Fruit fly (Drosophila melanogaster): ENCODE results near the gene CG42827.
A peak's percentile ranks its signal among the peaks of the same experiment; 100 is the strongest.

Gene CG42827

dm6 chr3R:23335577-23335976 lies 37.1 kb upstream of the CG42827 start:
- TF ChIP-seq Dif (GFP tag; optimal IDR thresholded peaks at IDR 0.05; ENCODE audit: partially characterized antibody), result no peak
- TF ChIP-seq Hr78 (GFP tag; optimal IDR thresholded peaks at IDR 0.05), result no peak
- TF ChIP-seq Mio (GFP tag; optimal IDR thresholded peaks at IDR 0.05), result no peak
- TF ChIP-seq rgr (GFP tag; optimal IDR thresholded peaks at IDR 0.05), result peak; percentile 9
- TF ChIP-seq h (GFP tag; optimal IDR thresholded peaks at IDR 0.05), result no peak
- TF ChIP-seq Abd-B (GFP tag; optimal IDR thresholded peaks at IDR 0.05), result no peak
- no peak for TF ChIP-seq fru (GFP tag; optimal IDR thresholded peaks at IDR 0.05)
- TF ChIP-seq woc (GFP tag; optimal IDR thresholded peaks at IDR 0.05), result no peak
- TF ChIP-seq sage (GFP tag; optimal IDR thresholded peaks at IDR 0.05), result no peak
- no peak for TF ChIP-seq Rel (GFP tag; optimal IDR thresholded peaks at IDR 0.05)
- TF ChIP-seq Rel (tag; optimal IDR thresholded peaks at IDR 0.05), result no peak
- no peak for TF ChIP-seq Vsx2 (GFP tag; optimal IDR thresholded peaks at IDR 0.05; ENCODE audit: partially characterized antibody)
- TF ChIP-seq CrebA (GFP tag; optimal IDR thresholded peaks at IDR 0.05; ENCODE audit: borderline replicate concordance), result no peak
- TF ChIP-seq foxo (GFP tag; optimal IDR thresholded peaks at IDR 0.05), result peak in 1 of 2 experiments; percentile 38
- no peak for TF ChIP-seq brk (GFP tag; optimal IDR thresholded peaks at IDR 0.05)
- TF ChIP-seq tai (GFP tag; optimal IDR thresholded peaks at IDR 0.05), result no peak
- TF ChIP-seq dmrt93B (GFP tag; optimal IDR thresholded peaks at IDR 0.05), result peak; percentile 22
- TF ChIP-seq HLH106 (tag; optimal IDR thresholded peaks at IDR 0.05), result peak; percentile 43
- TF ChIP-seq Dfd (GFP tag; optimal IDR thresholded peaks at IDR 0.05), result no peak
- TF ChIP-seq Jra (GFP tag; optimal IDR thresholded peaks at IDR 0.05), result no peak
- TF ChIP-seq Hnf4 (GFP tag; optimal IDR thresholded peaks at IDR 0.05), result no peak
- TF ChIP-seq dsf (GFP tag; optimal IDR thresholded peaks at IDR 0.05; ENCODE audit: borderline replicate concordance), result no peak
- no peak for TF ChIP-seq Hr83 (GFP tag; optimal IDR thresholded peaks at IDR 0.05; ENCODE audit: poor library complexity, severe bottlenecking)
- peak; percentile 48 for TF ChIP-seq Sp1 (GFP tag; optimal IDR thresholded peaks at IDR 0.05)
- TF ChIP-seq lola (GFP tag; optimal IDR thresholded peaks at IDR 0.05), result no peak

dm6 chr3R:23336513-23336912 lies 36.2 kb upstream of the CG42827 start:
- no peak for TF ChIP-seq Myc (optimal IDR thresholded peaks at IDR 0.05)
- TF ChIP-seq pan (optimal IDR thresholded peaks at IDR 0.05), result no peak
- no peak for TF ChIP-seq Jra (GFP tag; optimal IDR thresholded peaks at IDR 0.05)
- no peak for TF ChIP-seq Dif (GFP tag; optimal IDR thresholded peaks at IDR 0.05; ENCODE audit: partially characterized antibody)
- no peak for TF ChIP-seq Hr78 (GFP tag; optimal IDR thresholded peaks at IDR 0.05)
- no peak for TF ChIP-seq woc (GFP tag; optimal IDR thresholded peaks at IDR 0.05)
- no peak for TF ChIP-seq fru (GFP tag; optimal IDR thresholded peaks at IDR 0.05)
- TF ChIP-seq usp (GFP tag; optimal IDR thresholded peaks at IDR 0.05), result no peak
- no peak for TF ChIP-seq dl (GFP tag; optimal IDR thresholded peaks at IDR 0.05; ENCODE audit: insufficient read depth in 1 of 2, partially characterized antibody in 2 of 2)
- TF ChIP-seq brk (GFP tag; optimal IDR thresholded peaks at IDR 0.05), result no peak
- TF ChIP-seq sage (GFP tag; optimal IDR thresholded peaks at IDR 0.05), result no peak
- TF ChIP-seq jim (GFP tag; optimal IDR thresholded peaks at IDR 0.05), result no peak
- no peak for TF ChIP-seq sv (GFP tag; optimal IDR thresholded peaks at IDR 0.05)
- no peak for TF ChIP-seq CrebA (GFP tag; optimal IDR thresholded peaks at IDR 0.05; ENCODE audit: borderline replicate concordance)
- no peak for TF ChIP-seq Mio (GFP tag; optimal IDR thresholded peaks at IDR 0.05)
- TF ChIP-seq foxo (GFP tag; optimal IDR thresholded peaks at IDR 0.05), result no peak

- TF ChIP-seq woc (GFP tag; optimal IDR thresholded peaks at IDR 0.05) (peak; percentile 7), Jra (GFP tag; optimal IDR thresholded peaks at IDR 0.05) (no peak), Sp1 (GFP tag; optimal IDR thresholded peaks at IDR 0.05) (peak; percentile 32), Mio (GFP tag; optimal IDR thresholded peaks at IDR 0.05) (no peak), HLH106 (tag; optimal IDR thresholded peaks at IDR 0.05) (peak; percentile 34), dsf (GFP tag; optimal IDR thresholded peaks at IDR 0.05; ENCODE audit: borderline replicate concordance) (no peak), rgr (GFP tag; optimal IDR thresholded peaks at IDR 0.05) (peak; percentile 54), fru (GFP tag; optimal IDR thresholded peaks at IDR 0.05) (peak; percentile 68), lola (GFP tag; optimal IDR thresholded peaks at IDR 0.05) (no peak), br (GFP tag; optimal IDR thresholded peaks at IDR 0.05) (peak; percentile 7), OdsH (GFP tag; optimal IDR thresholded peaks at IDR 0.05) (peak; percentile 34), h (GFP tag; optimal IDR thresholded peaks at IDR 0.05) (peak; percentile 69), Dfd (GFP tag; optimal IDR thresholded peaks at IDR 0.05) (no peak), CrebA (GFP tag; optimal IDR thresholded peaks at IDR 0.05; ENCODE audit: borderline replicate concordance) (peak; percentile 1), ey (GFP tag; optimal IDR thresholded peaks at IDR 0.05) (peak; percentile 65), foxo (GFP tag; optimal IDR thresholded peaks at IDR 0.05) (peak in 1 of 2 experiments; percentile 67), Hnf4 (GFP tag; optimal IDR thresholded peaks at IDR 0.05) (peak; percentile 27), GATAd (GFP tag; optimal IDR thresholded peaks at IDR 0.05) (no peak), psq (GFP tag; optimal IDR thresholded peaks at IDR 0.05) (peak; percentile 40), Dif (GFP tag; optimal IDR thresholded peaks at IDR 0.05; ENCODE audit: partially characterized antibody) (no peak), usp (GFP tag; optimal IDR thresholded peaks at IDR 0.05) (no peak), dl (GFP tag; optimal IDR thresholded peaks at IDR 0.05; ENCODE audit: insufficient read depth in 1 of 2, partially characterized antibody in 2 of 2) (no peak), Hr78 (GFP tag; optimal IDR thresholded peaks at IDR 0.05) (no peak), jim (GFP tag; optimal IDR thresholded peaks at IDR 0.05) (no peak), N (GFP tag; optimal IDR thresholded peaks at IDR 0.05) (no peak), Abd-B (GFP tag; optimal IDR thresholded peaks at IDR 0.05) (no peak), Myc (optimal IDR thresholded peaks at IDR 0.05) (no peak), Hr83 (GFP tag; optimal IDR thresholded peaks at IDR 0.05; ENCODE audit: poor library complexity, severe bottlenecking) (no peak), brk (GFP tag; optimal IDR thresholded peaks at IDR 0.05) (no peak), sv (GFP tag; optimal IDR thresholded peaks at IDR 0.05) (no peak), pan (optimal IDR thresholded peaks at IDR 0.05) (no peak), tai (GFP tag; optimal IDR thresholded peaks at IDR 0.05) (peak; percentile 37), Vsx2 (GFP tag; optimal IDR thresholded peaks at IDR 0.05; ENCODE audit: partially characterized antibody) (no peak), dmrt93B (GFP tag; optimal IDR thresholded peaks at IDR 0.05) (no peak), CG32264 (GFP tag; optimal IDR thresholded peaks at IDR 0.05) (no peak), Rel (GFP tag; optimal IDR thresholded peaks at IDR 0.05) (no peak), Rel (tag; optimal IDR thresholded peaks at IDR 0.05) (peak; percentile 56), sage (GFP tag; optimal IDR thresholded peaks at IDR 0.05) (no peak), CG9705 (GFP tag; optimal IDR thresholded peaks at IDR 0.05) (no peak)
These were observed 35.4 kb upstream of the CG42827 start for dm6 chr3R:23337183-23337825.
